Worm (Caenorhabditis elegans): ENCODE data around the gene cex-1.

ce11 chrII:5418317-5418716, 29.2 kb upstream of the cex-1 start:
- TF ChIP-seq flt-1 (GFP tag; IDR thresholded peaks at IDR 0.05) (0 out of 2 replicates have a peak, but pooled peaks have one; percentile 36), cog-1 (tag; optimal IDR thresholded peaks at IDR 0.05) (no peak)
